Worm (Caenorhabditis elegans) whole organism, L4/young adult: ENCODE measurements around the gene T25D10.1.

Source experiments
- W03F9.2 ChIP-seq: fragments of 150-350 bp; optimal IDR thresholded peaks from 2 replicates; lab custom pipeline; 2014; ENCODE audit warnings: missing biosample characterization, missing genetic modification characterization
- dao-5 ChIP-seq: sonication (generic microtip); optimal IDR thresholded peaks from 2 replicates; lab custom pipeline; 2016; ENCODE audit warnings: missing genotype, missing genetic modification characterization, moderate library complexity, missing compliant biosample characterization
- him-1 ChIP-seq: sonication (generic microtip); optimal IDR thresholded peaks from 2 replicates; lab custom pipeline; 2016; ENCODE audit warnings: missing genotype, missing genetic modification reagents, missing genetic modification characterization, missing compliant biosample characterization

DNA sequence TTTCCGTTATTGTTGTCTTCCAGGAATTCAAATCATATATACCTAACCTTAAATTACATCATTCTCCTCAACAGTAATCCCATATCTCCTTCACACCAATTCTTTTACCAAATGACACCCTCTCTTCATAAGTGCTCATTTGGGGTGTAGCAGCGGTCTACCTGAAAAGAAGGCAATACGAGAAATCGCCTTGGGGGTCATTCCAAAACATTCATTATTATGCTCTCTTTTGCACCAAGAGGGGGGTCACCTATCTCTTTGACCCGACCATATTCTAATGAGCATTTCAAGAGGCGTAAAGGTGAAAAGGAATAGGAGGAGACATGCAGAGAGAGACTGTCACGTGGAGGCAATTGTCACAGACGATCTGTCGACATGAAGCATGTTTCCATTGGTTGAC is 33.6 kb downstream of the T25D10.1 start:
- no peak for TF ChIP-seq W03F9.2 (tag; lab: Kevin White, UChicago)
- no peak for TF ChIP-seq dao-5 (tag; lab: Kevin White, UChicago)
- no peak for TF ChIP-seq him-1 (tag; lab: Kevin White, UChicago)
